Worm (Caenorhabditis elegans): Measurements from ENCODE around the gene F44E2.9.
A peak's percentile ranks its signal among the peaks of the same experiment; 100 is the strongest.

The F44E2.9 gene

ce11 chrIII:8845114-8845513 lies 5.2 kb downstream of the F44E2.9 start, which contains the start of gene F44E2.6:
Gene F44E2.6 (minus strand): TSS chrIII:8845214.
- TF ChIP-seq unc-86 (tag; optimal IDR thresholded peaks at IDR 0.05) (no peak), ceh-6 (GFP tag; optimal IDR thresholded peaks at IDR 0.05) (no peak), ama-1 (optimal IDR thresholded peaks at IDR 0.05) (no peak), pha-4 (tag; optimal IDR thresholded peaks at IDR 0.05) (no peak), fkh-6 (tag; optimal IDR thresholded peaks at IDR 0.05) (no peak), elt-2 (tag; optimal IDR thresholded peaks at IDR 0.05) (no peak), hlh-15 (tag; optimal IDR thresholded peaks at IDR 0.05) (no peak), ref-2 (tag; optimal IDR thresholded peaks at IDR 0.05) (no peak), hlh-13 (GFP tag; optimal IDR thresholded peaks at IDR 0.05) (no peak), pat-9 (tag; optimal IDR thresholded peaks at IDR 0.05) (no peak), ceh-14 (tag; optimal IDR thresholded peaks at IDR 0.05) (no peak), ceh-48 (tag; optimal IDR thresholded peaks at IDR 0.05) (no peak), ahr-1 (tag; optimal IDR thresholded peaks at IDR 0.05) (no peak), unc-55 (GFP tag; optimal IDR thresholded peaks at IDR 0.05) (no peak)

ce11 chrIII:8844137-8844536 lies 6.2 kb downstream of the F44E2.9 start:
- TF ChIP-seq ceh-18 (tag; optimal IDR thresholded peaks at IDR 0.05) = no peak
- TF ChIP-seq nfya-1 (tag; optimal IDR thresholded peaks at IDR 0.05) = no peak
- TF ChIP-seq Y22D7AL.16 (tag; optimal IDR thresholded peaks at IDR 0.05) = no peak
- TF ChIP-seq K02D7.2 (tag; optimal IDR thresholded peaks at IDR 0.05) = no peak
- TF ChIP-seq zip-5 (tag; optimal IDR thresholded peaks at IDR 0.05) = no peak
- TF ChIP-seq fax-1 (tag; optimal IDR thresholded peaks at IDR 0.05) = no peak
- TF ChIP-seq pha-2 (tag; optimal IDR thresholded peaks at IDR 0.05) = no peak
- TF ChIP-seq gmeb-2 (tag; optimal IDR thresholded peaks at IDR 0.05) = no peak
- TF ChIP-seq ceh-22 (tag; optimal IDR thresholded peaks at IDR 0.05) = no peak
- no peak for TF ChIP-seq hlh-15 (tag; optimal IDR thresholded peaks at IDR 0.05)
- no peak for TF ChIP-seq ceh-2 (tag; optimal IDR thresholded peaks at IDR 0.05)
- no peak for TF ChIP-seq hlh-6 (tag; optimal IDR thresholded peaks at IDR 0.05)
- no peak for TF ChIP-seq unc-55 (GFP tag; optimal IDR thresholded peaks at IDR 0.05)
- TF ChIP-seq C08G9.2 (tag; optimal IDR thresholded peaks at IDR 0.05) = no peak
- no peak for TF ChIP-seq fkh-10 (GFP tag; optimal IDR thresholded peaks at IDR 0.05)

- no peak for TF ChIP-seq hlh-30 (tag; optimal IDR thresholded peaks at IDR 0.05; ENCODE audit: insufficient read depth)
- no peak for TF ChIP-seq npax-4 (tag; optimal IDR thresholded peaks at IDR 0.05)
- TF ChIP-seq fkh-10 (GFP tag; optimal IDR thresholded peaks at IDR 0.05) = no peak
- no peak for TF ChIP-seq che-1 (tag; optimal IDR thresholded peaks at IDR 0.05)
- TF ChIP-seq rnt-1 (tag; optimal IDR thresholded peaks at IDR 0.05) = peak; percentile 39
Measured at ce11 chrIII:8839813-8840212, 10.5 kb downstream of the F44E2.9 start.

ce11 chrIII:8838075-8838474 lies 12.3 kb downstream of the F44E2.9 start, which contains the start of gene F44E2.4:
Gene F44E2.4 (minus strand): TSS chrIII:8838424.
- no peak for TF ChIP-seq ama-1 (optimal IDR thresholded peaks at IDR 0.05)
- TF ChIP-seq rnt-1 (tag; optimal IDR thresholded peaks at IDR 0.05) = peak; percentile 1

ce11 chrIII:8831059-8831750 lies 19.1 kb downstream of the F44E2.9 start, which contains the start of gene F44E2.10:
Gene F44E2.10 (minus strand): TSS chrIII:8831109.
- no peak for TF ChIP-seq nhr-232 (tag; optimal IDR thresholded peaks at IDR 0.05)
- TF ChIP-seq gmeb-2 (tag; optimal IDR thresholded peaks at IDR 0.05) = no peak
- no peak for TF ChIP-seq ahr-1 (tag; optimal IDR thresholded peaks at IDR 0.05)
- TF ChIP-seq sox-4 (tag; optimal IDR thresholded peaks at IDR 0.05) = no peak
- no peak for TF ChIP-seq unc-3 (GFP tag; conservative IDR thresholded peaks at IDR 0.05)
- no peak for TF ChIP-seq unc-3 (tag; optimal IDR thresholded peaks at IDR 0.05)
- no peak for TF ChIP-seq ama-1 (optimal IDR thresholded peaks at IDR 0.05)
- TF ChIP-seq tbx-7 (tag; optimal IDR thresholded peaks at IDR 0.05) = no peak
- no peak for TF ChIP-seq C08G9.2 (tag; optimal IDR thresholded peaks at IDR 0.05)
- TF ChIP-seq fax-1 (tag; optimal IDR thresholded peaks at IDR 0.05) = no peak
- no peak for TF ChIP-seq pag-3 (tag; optimal IDR thresholded peaks at IDR 0.05; ENCODE audit: borderline replicate concordance)
- TF ChIP-seq ceh-24 (tag; optimal IDR thresholded peaks at IDR 0.05) = no peak
- TF ChIP-seq hlh-15 (tag; optimal IDR thresholded peaks at IDR 0.05) = no peak

Measured in whole organism, late embryonic.